Fruit fly (Drosophila melanogaster): ENCODE measurements around the gene Rnf11.

Gene Rnf11

DNA sequence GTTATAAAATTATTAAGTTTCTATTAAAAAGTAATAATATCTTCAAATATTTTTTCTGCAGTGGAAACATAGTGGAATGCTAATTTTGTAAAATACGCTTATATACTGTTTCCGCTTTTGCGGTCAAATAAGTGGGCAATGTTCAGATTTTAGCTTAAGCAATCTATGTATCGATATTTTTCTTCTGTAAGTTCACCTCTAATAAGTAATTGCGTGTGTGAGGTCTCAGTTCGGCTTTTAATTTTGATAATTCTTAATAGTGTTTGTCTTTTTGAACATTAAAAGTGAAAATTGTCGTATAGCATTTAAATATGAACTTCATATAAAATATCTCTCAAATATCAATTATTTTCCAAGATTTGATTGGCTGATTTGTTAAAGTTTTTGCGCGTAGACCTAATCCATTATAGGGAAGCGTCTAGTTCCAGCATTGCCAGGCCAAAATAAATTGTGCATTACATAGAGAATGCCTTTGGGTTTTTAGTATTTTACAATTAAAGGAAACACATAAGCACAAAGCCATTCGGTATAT lies 45.1 kb downstream of the Rnf11 start, which contains the start of gene Hcf (continued):
- no peak for TF ChIP-seq psq (GFP tag; optimal IDR thresholded peaks at IDR 0.05)
- TF ChIP-seq usp (GFP tag; optimal IDR thresholded peaks at IDR 0.05), result no peak
- no peak for TF ChIP-seq h (GFP tag; optimal IDR thresholded peaks at IDR 0.05)

DNA sequence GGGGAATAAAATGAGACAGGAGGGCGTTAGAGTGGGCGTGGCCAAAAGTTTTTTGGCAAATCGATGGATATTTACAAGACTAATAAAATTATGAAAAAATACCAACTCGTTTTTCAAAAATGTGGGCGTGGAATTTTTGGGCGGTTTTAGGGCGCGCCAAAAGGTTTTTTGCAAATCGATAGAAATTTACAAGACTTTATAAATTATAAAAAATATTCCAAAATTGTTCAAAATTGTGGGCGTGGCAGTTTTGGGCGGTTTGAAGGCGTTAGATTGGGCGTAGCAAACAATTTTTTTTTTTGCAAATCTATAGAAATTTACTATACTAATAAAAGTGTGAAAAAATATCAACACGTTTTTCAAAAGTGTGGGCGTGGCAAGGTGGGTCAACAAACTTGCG lies 64.4 kb downstream of the Rnf11 start:
- TF ChIP-seq br (GFP tag; optimal IDR thresholded peaks at IDR 0.05), result no peak
- TF ChIP-seq OdsH (GFP tag; optimal IDR thresholded peaks at IDR 0.05), result no peak
- peak; percentile 87 for TF ChIP-seq Dfd (GFP tag; optimal IDR thresholded peaks at IDR 0.05)

DNA sequence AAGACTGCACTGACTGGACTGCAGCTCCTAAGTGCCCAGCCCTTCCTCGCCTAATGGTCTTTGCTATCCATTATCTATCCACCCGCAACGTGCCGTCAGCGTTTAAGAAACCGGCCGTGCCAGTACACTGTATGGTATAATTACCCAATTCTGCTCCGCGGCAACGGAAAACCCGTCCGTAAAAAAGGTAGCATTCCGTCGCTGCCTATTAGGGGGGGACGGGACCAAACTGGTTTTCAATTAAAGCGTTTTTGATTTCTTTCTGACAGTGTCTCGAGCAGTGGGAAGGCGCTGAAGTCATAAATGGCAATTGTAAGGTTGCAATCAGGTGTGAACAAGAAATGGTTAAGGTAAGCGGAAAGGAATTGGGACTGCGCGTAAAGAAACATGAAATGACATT lies 65.7 kb downstream of the Rnf11 start:
- TF ChIP-seq Jra (GFP tag; optimal IDR thresholded peaks at IDR 0.05), result no peak
- peak; percentile 66 for TF ChIP-seq Vsx2 (GFP tag; optimal IDR thresholded peaks at IDR 0.05; ENCODE audit: partially characterized antibody)
- TF ChIP-seq pan (optimal IDR thresholded peaks at IDR 0.05), result no peak
- TF ChIP-seq foxo (GFP tag; optimal IDR thresholded peaks at IDR 0.05), result no peak

Data from whole organism, wandering third instar larva.